Fruit fly (Drosophila melanogaster): ENCODE results near the gene CG1172.

- no peak for TF ChIP-seq Mnt (GFP tag; optimal IDR thresholded peaks at IDR 0.05)
- no peak for TF ChIP-seq CG12768 (GFP tag; optimal IDR thresholded peaks at IDR 0.05)
- TF ChIP-seq toe (GFP tag; optimal IDR thresholded peaks at IDR 0.05), result no peak
- no peak for TF ChIP-seq tj (GFP tag; optimal IDR thresholded peaks at IDR 0.05)
Measured at dm6 chr3R:5385761-5386160, 8.0 kb upstream of the CG1172 start.
